Worm (Caenorhabditis elegans) whole organism, L1 larva: ENCODE results near the gene ZC239.14.

Experiments
- ama-1 ChIP-seq: fragments of 150-350 bp; optimal IDR thresholded peaks from 2 replicates; lab custom pipeline; 2014
- ceh-8 ChIP-seq: fragments of 200-800 bp; sonication (Bioruptor generic); optimal IDR thresholded peaks from 2 replicates; lab custom pipeline; 2018; ENCODE audit warnings: mild to moderate bottlenecking, missing genetic modification characterization, moderate library complexity, missing compliant biosample characterization
- fkh-10 ChIP-seq: sonication (generic microtip); optimal IDR thresholded peaks from 2 replicates; lab custom pipeline; 2017; ENCODE audit warnings: missing biosample characterization, missing genetic modification reagents, missing genetic modification characterization
- lin-14 ChIP-seq: fragments of 200-800 bp; sonication (Bioruptor generic); optimal IDR thresholded peaks from 2 replicates; lab custom pipeline; 2018; ENCODE audit warnings: mild to moderate bottlenecking, missing genetic modification characterization, moderate library complexity, missing compliant biosample characterization

DNA sequence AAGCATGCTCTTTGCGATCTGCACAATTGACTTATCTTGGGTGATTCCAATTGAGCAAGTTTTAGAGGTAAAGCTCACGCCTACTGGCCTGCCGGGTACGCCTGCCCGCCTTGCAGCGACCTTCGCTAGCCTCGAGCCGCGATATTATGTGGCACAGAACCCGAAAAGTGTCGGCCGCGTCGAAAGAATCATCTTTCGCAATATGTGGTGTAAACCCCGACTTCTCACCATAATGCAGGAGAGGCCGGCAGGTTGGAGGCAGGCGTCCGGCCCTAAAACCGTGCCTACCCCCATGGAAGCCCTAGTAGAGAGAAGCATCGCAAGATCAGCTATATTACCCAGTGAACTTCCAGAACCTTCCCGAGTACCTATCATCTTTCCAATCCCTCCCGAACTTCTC lies 36.0 kb downstream of the ZC239.14 start:
- TF ChIP-seq ceh-8 (GFP tag; lab: Kevin White, UChicago) (no peak), lin-14 (GFP tag; lab: Kevin White, UChicago) (no peak), fkh-10 (GFP tag; lab: Kevin White, UChicago) (no peak), ama-1 (lab: Kevin White, UChicago) (no peak)
